Fruit fly (Drosophila melanogaster): ENCODE results near the gene CG33253.
A peak's percentile ranks its signal among the peaks of the same experiment; 100 is the strongest.

The CG33253 gene

dm6 chrX:19152570-19153287, 30.5 kb upstream of the CG33253 start (continued):
- TF ChIP-seq CG11085 (GFP tag; IDR thresholded peaks at IDR 0.05) (no peak), Sox100B (GFP tag; optimal IDR thresholded peaks at IDR 0.05) (peak; percentile 76), Pdp1 (GFP tag; optimal IDR thresholded peaks at IDR 0.05) (peak in 1 of 2 experiments; percentile 16), fu2 (GFP tag; optimal IDR thresholded peaks at IDR 0.05) (no peak), MESR4 (GFP tag; optimal IDR thresholded peaks at IDR 0.05) (no peak), Nf-YC (tag; optimal IDR thresholded peaks at IDR 0.05) (no peak), slbo (GFP tag; IDR thresholded peaks at IDR 0.05) (peak; percentile 47), jumu (GFP tag; optimal IDR thresholded peaks at IDR 0.05) (no peak), bigmax (GFP tag; optimal IDR thresholded peaks at IDR 0.05) (no peak), nau (GFP tag; optimal IDR thresholded peaks at IDR 0.05) (peak; percentile 5), tap (tag; optimal IDR thresholded peaks at IDR 0.05) (no peak), Mrtf (GFP tag; IDR thresholded peaks at IDR 0.05) (0 out of 3 replicates have a peak, but pooled peaks have one; percentile 16), mam (GFP tag; optimal IDR thresholded peaks at IDR 0.05) (no peak), CG6272 (GFP tag; IDR thresholded peaks at IDR 0.05) (no peak), Opbp (GFP tag; IDR thresholded peaks at IDR 0.05; ENCODE audit: partially characterized antibody) (no peak), GATAe (GFP tag; conservative IDR thresholded peaks at IDR 0.05) (no peak), hth (optimal IDR thresholded peaks at IDR 0.05) (no peak), trem (tag; optimal IDR thresholded peaks at IDR 0.05) (no peak), Ravus (GFP tag; IDR thresholded peaks at IDR 0.05) (no peak), CG30431 (GFP tag; optimal IDR thresholded peaks at IDR 0.05) (peak; percentile 43), E2f1 (GFP tag; IDR thresholded peaks at IDR 0.05) (peak; percentile 39; the same call in 1 of the 2 replicates), CG12071 (GFP tag; optimal IDR thresholded peaks at IDR 0.05) (no peak), Rfx (GFP tag; IDR thresholded peaks at IDR 0.05) (peak; percentile 4; the same call in 1 of the 2 replicates), pum (GFP tag; optimal IDR thresholded peaks at IDR 0.05) (no peak), ci (GFP tag; IDR thresholded peaks at IDR 0.05) (0 out of 3 replicates have a peak, but pooled peaks have one; percentile 14), usp (GFP tag; optimal IDR thresholded peaks at IDR 0.05) (no peak), CG2678 (tag; optimal IDR thresholded peaks at IDR 0.05) (peak; percentile 75), B-H1 (GFP tag; IDR thresholded peaks at IDR 0.05) (peak; percentile 45; the same call in 2 of the 3 replicates), CG17802 (tag; optimal IDR thresholded peaks at IDR 0.05) (no peak), CG18262 (tag; optimal IDR thresholded peaks at IDR 0.05) (peak; percentile 76), tup (GFP tag; optimal IDR thresholded peaks at IDR 0.05) (no peak), ac (GFP tag; optimal IDR thresholded peaks at IDR 0.05) (no peak), hb (GFP tag; IDR thresholded peaks at IDR 0.05; ENCODE audit: partially characterized antibody) (no peak), CG3065 (GFP tag; optimal IDR thresholded peaks at IDR 0.05) (no peak), pfk (GFP tag; optimal IDR thresholded peaks at IDR 0.05) (no peak), CG4328 (GFP tag; optimal IDR thresholded peaks at IDR 0.05) (no peak), CG18619 (GFP tag; optimal IDR thresholded peaks at IDR 0.05) (peak; percentile 25), E2f2 (GFP tag; IDR thresholded peaks at IDR 0.05) (no peak), CG10147 (GFP tag; optimal IDR thresholded peaks at IDR 0.05) (no peak), Ptx1 (GFP tag; IDR thresholded peaks at IDR 0.05) (peak; percentile 64), amos (GFP tag; IDR thresholded peaks at IDR 0.05; ENCODE audit: partially characterized antibody) (no peak), bbx (GFP tag; IDR thresholded peaks at IDR 0.05; ENCODE audit: partially characterized antibody) (no peak), CG2199 (GFP tag; IDR thresholded peaks at IDR 0.05) (no peak), Neu2 (GFP tag; optimal IDR thresholded peaks at IDR 0.05; ENCODE audit: borderline replicate concordance) (no peak), br (optimal IDR thresholded peaks at IDR 0.05) (no peak), PHDP (tag; optimal IDR thresholded peaks at IDR 0.05) (peak; percentile 57), CG15269 (tag; optimal IDR thresholded peaks at IDR 0.05) (peak; percentile 65), CG9876 (GFP tag; optimal IDR thresholded peaks at IDR 0.05) (no peak), CG1024 (GFP tag; IDR thresholded peaks at IDR 0.05) (no peak), CG17361 (GFP tag; IDR thresholded peaks at IDR 0.05) (peak; percentile 83)

Measured in whole organism, embryonic.